Worm (Caenorhabditis elegans) whole organism, midembryonic: ENCODE results near the gene W07A12.4.

ENCODE experiments used
- T22C8.4 ChIP-seq: fragments of 200-800 bp; sonication (Bioruptor generic); IDR thresholded peaks from 2 replicates; pipeline ENCODE4 v1.3.6; 2022; ENCODE audit warnings: missing genetic modification characterization, missing compliant biosample characterization
- cog-1 ChIP-seq: sonication (generic microtip); optimal IDR thresholded peaks from 2 replicates; lab custom pipeline; 2016; ENCODE audit warnings: missing genetic modification characterization, missing compliant biosample characterization
- flt-1 ChIP-seq: fragments of 200-800 bp; sonication (Bioruptor generic); IDR thresholded peaks from 2 replicates; pipeline ENCODE4 v1.3.6; 2022; ENCODE audit warnings: missing genetic modification characterization, missing compliant biosample characterization
- klf-2 ChIP-seq: fragments of 200-800 bp; sonication (Bioruptor generic); conservative IDR thresholded peaks from 2 replicates; pipeline ENCODE4 v1.3.6; 2022; ENCODE audit warnings: missing genetic modification reagents, missing genetic modification characterization, missing compliant biosample characterization
- ztf-23 ChIP-seq: fragments of 200-800 bp; sonication (Bioruptor generic); IDR thresholded peaks from 2 replicates; pipeline ENCODE4 v1.3.6; 2022; ENCODE audit warnings: missing genetic modification reagents, missing genetic modification characterization, missing compliant biosample characterization
- ztf-29 ChIP-seq: fragments of 200-800 bp; sonication (Bioruptor generic); IDR thresholded peaks from 2 replicates; pipeline ENCODE4 v1.3.6; 2022; ENCODE audit warnings: missing genetic modification reagents, missing genetic modification characterization, missing compliant biosample characterization

DNA sequence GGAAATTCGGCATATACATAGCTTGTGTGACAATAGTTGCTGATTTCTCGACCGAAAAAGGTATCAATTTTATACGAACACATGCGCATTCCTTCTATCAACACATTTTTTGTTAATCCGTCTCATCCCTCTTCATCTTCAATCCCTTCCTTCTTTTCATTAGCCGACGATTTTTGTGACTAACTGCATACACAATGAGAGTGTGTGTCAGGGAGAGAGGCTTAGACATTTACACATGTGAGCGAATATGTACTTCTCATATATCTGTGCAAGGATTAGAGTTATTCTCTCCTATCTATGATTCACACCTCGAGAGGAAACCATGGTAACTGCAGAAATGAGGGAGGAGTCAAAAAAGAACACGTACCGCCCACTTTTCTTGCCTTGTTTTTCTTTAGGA lies 15.7 kb upstream of the W07A12.4 start:
- TF ChIP-seq T22C8.4 = no peak
- TF ChIP-seq ztf-23 (GFP tag; lab: Robert Waterston, UW) = no peak
- TF ChIP-seq klf-2 = no peak
- no peak for TF ChIP-seq ztf-29 (GFP tag; lab: Robert Waterston, UW)
- TF ChIP-seq cog-1 (tag; lab: Kevin White, UChicago) = no peak
- TF ChIP-seq flt-1 (GFP tag; lab: Robert Waterston, UW) = no peak
